Worm (Caenorhabditis elegans): Measurements from ENCODE around the gene F55C12.2.
A peak's percentile ranks its signal among the peaks of the same experiment; 100 is the strongest.

F55C12.2 gene

DNA sequence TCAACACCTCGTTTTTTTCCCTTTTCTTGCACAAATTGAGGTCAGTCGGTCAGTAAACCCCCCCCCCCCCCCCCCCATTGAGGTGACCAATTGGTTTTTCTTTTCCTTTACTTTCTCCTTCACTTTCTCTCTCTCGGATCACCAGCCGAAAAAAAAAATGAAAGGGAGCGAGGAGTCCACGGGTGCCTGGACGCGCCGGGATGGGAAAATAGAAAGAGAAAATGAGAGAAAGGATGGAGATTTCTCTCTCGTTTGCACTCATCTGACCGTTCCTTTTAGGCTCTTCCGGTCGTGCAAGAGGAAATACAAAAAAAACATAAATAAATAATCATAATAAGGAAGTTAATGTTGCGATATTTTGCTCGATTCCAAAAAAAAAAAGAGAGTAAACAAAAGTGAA lies 22.5 kb downstream of the F55C12.2 start (continued):
- TF ChIP-seq skn-1 (tag; optimal IDR thresholded peaks at IDR 0.05), result no peak

- no peak for TF ChIP-seq daf-16 (GFP tag; optimal IDR thresholded peaks at IDR 0.05)
- TF ChIP-seq daf-16 (tag; optimal IDR thresholded peaks at IDR 0.05), result peak; percentile 29
- TF ChIP-seq hlh-11 (tag; optimal IDR thresholded peaks at IDR 0.05), result peak; percentile 25
- peak; percentile 30 for TF ChIP-seq pqm-1 (tag; optimal IDR thresholded peaks at IDR 0.05)
- peak; percentile 97 for TF ChIP-seq aha-1 (tag)
- no peak for TF ChIP-seq mdl-1 (tag; optimal IDR thresholded peaks at IDR 0.05)
- TF ChIP-seq nhr-77 (tag; optimal IDR thresholded peaks at IDR 0.05), result no peak
- peak; percentile 67 for TF ChIP-seq nhr-28 (tag; optimal IDR thresholded peaks at IDR 0.05)
Measured at ce11 chrII:5899865-5900486, 23.4 kb downstream of the F55C12.2 start.

- TF ChIP-seq ceh-28 (tag; optimal IDR thresholded peaks at IDR 0.05) (no peak), dpl-1 (GFP tag; optimal IDR thresholded peaks at IDR 0.05) (peak; percentile 16), snpc-4 (tag; optimal IDR thresholded peaks at IDR 0.05) (no peak), nhr-11 (tag; optimal IDR thresholded peaks at IDR 0.05) (no peak), zfp-3 (GFP tag; conservative IDR thresholded peaks at IDR 0.05) (no peak), egl-43 (GFP tag; IDR thresholded peaks at IDR 0.05) (peak; percentile 89), nhr-42 (GFP tag; IDR thresholded peaks at IDR 0.05) (no peak), gei-8 (GFP tag; optimal IDR thresholded peaks at IDR 0.05) (no peak), lin-13 (GFP tag; optimal IDR thresholded peaks at IDR 0.05) (no peak), spr-3 (GFP tag; optimal IDR thresholded peaks at IDR 0.05) (no peak), madf-9 (GFP tag; conservative IDR thresholded peaks at IDR 0.05) (peak; percentile 98), nhr-41 (GFP tag; IDR thresholded peaks at IDR 0.05) (no peak), unc-39 (tag; optimal IDR thresholded peaks at IDR 0.05) (no peak), nhr-10 (tag; optimal IDR thresholded peaks at IDR 0.05) (no peak), nhr-25 (tag; optimal IDR thresholded peaks at IDR 0.05; ENCODE audit: borderline replicate concordance, insufficient read depth) (no peak), vab-7 (GFP tag; IDR thresholded peaks at IDR 0.05) (no peak), nhr-76 (tag; optimal IDR thresholded peaks at IDR 0.05) (no peak), lin-39 (tag; optimal IDR thresholded peaks at IDR 0.05) (no peak), unc-62 (GFP tag; optimal IDR thresholded peaks at IDR 0.05 in 1 of 2) (peak in 1 of 2 experiments; percentile 93), unc-62 (tag; optimal IDR thresholded peaks at IDR 0.05) (no peak), zag-1 (tag; optimal IDR thresholded peaks at IDR 0.05) (no peak), F37D6.2 (tag; optimal IDR thresholded peaks at IDR 0.05) (peak; percentile 71), hlh-11 (tag; optimal IDR thresholded peaks at IDR 0.05) (peak; percentile 90), Y105C5A.15 (GFP tag; IDR thresholded peaks at IDR 0.05) (no peak), lin-38 (GFP tag; IDR thresholded peaks at IDR 0.05) (peak; percentile 32), pqm-1 (tag; optimal IDR thresholded peaks at IDR 0.05) (no peak), skn-1 (tag; optimal IDR thresholded peaks at IDR 0.05) (no peak), pha-4 (GFP tag; IDR thresholded peaks at IDR 0.05) (peak; percentile 61), pha-4 (tag; optimal IDR thresholded peaks at IDR 0.05) (no peak), nhr-77 (tag; optimal IDR thresholded peaks at IDR 0.05) (no peak), mdt-29 (GFP tag; IDR thresholded peaks at IDR 0.05) (no peak), ztf-11 (tag; optimal IDR thresholded peaks at IDR 0.05) (no peak), ctbp-1 (GFP tag; IDR thresholded peaks at IDR 0.05) (peak; percentile 81), php-3 (GFP tag; IDR thresholded peaks at IDR 0.05) (no peak), mxl-2 (GFP tag; conservative IDR thresholded peaks at IDR 0.05) (no peak), hmg-1.1 (GFP tag; IDR thresholded peaks at IDR 0.05) (peak; percentile 83), zip-11 (GFP tag; IDR thresholded peaks at IDR 0.05) (no peak), ceh-82 (tag; optimal IDR thresholded peaks at IDR 0.05) (no peak), T20F7.1 (GFP tag; optimal IDR thresholded peaks at IDR 0.05) (no peak), dmd-9 (GFP tag; IDR thresholded peaks at IDR 0.05) (no peak), mep-1 (tag; optimal IDR thresholded peaks at IDR 0.05) (peak; percentile 65), lim-7 (GFP tag; IDR thresholded peaks at IDR 0.05) (no peak), nhr-102 (tag; optimal IDR thresholded peaks at IDR 0.05) (peak; percentile 43)
Measured at ce11 chrII:5901407-5902026, 24.9 kb downstream of the F55C12.2 start.
